Worm (Caenorhabditis elegans): ENCODE data around the gene sti-1.

The sti-1 gene

ce11 chrV:727484-728351 is 45.6 kb upstream of the sti-1 start, which contains the start of the genes icl-1 and srh-2 (continued):
- TF ChIP-seq nhr-25 (tag; optimal IDR thresholded peaks at IDR 0.05) (peak; percentile 2), nhr-67 (tag; optimal IDR thresholded peaks at IDR 0.05) (no peak), unc-62 (GFP tag; optimal IDR thresholded peaks at IDR 0.05) (no peak), ztf-4 (tag; optimal IDR thresholded peaks at IDR 0.05) (no peak), nhr-11 (tag; optimal IDR thresholded peaks at IDR 0.05) (no peak), sea-2 (GFP tag; optimal IDR thresholded peaks at IDR 0.05) (no peak), mml-1 (tag; optimal IDR thresholded peaks at IDR 0.05) (no peak), nhr-28 (tag; optimal IDR thresholded peaks at IDR 0.05) (no peak), nfya-1 (tag; optimal IDR thresholded peaks at IDR 0.05; ENCODE audit: insufficient read depth) (peak; percentile 68), ZK546.5 (tag; optimal IDR thresholded peaks at IDR 0.05) (no peak), elt-2 (tag; optimal IDR thresholded peaks at IDR 0.05) (peak; percentile 83), elt-1 (tag; optimal IDR thresholded peaks at IDR 0.05) (no peak), fkh-10 (GFP tag; optimal IDR thresholded peaks at IDR 0.05) (no peak)

- no peak for TF ChIP-seq jun-1 (tag; optimal IDR thresholded peaks at IDR 0.05)
- TF ChIP-seq hmg-11 (tag; optimal IDR thresholded peaks at IDR 0.05) = no peak
- TF ChIP-seq lsy-12 (tag; optimal IDR thresholded peaks at IDR 0.05) = peak; percentile 7
- no peak for TF ChIP-seq nhr-237 (tag; optimal IDR thresholded peaks at IDR 0.05)
- TF ChIP-seq lin-39 (tag; optimal IDR thresholded peaks at IDR 0.05) = no peak
- no peak for TF ChIP-seq lin-15B (tag; optimal IDR thresholded peaks at IDR 0.05)
- TF ChIP-seq nhr-28 (tag; optimal IDR thresholded peaks at IDR 0.05) = no peak
- TF ChIP-seq nfya-1 (tag; optimal IDR thresholded peaks at IDR 0.05; ENCODE audit: insufficient read depth) = peak; percentile 49
- TF ChIP-seq mdl-1 (tag; optimal IDR thresholded peaks at IDR 0.05) = peak; percentile 38
- TF ChIP-seq nhr-76 (tag; optimal IDR thresholded peaks at IDR 0.05) = no peak
- TF ChIP-seq nhr-11 (tag; optimal IDR thresholded peaks at IDR 0.05) = no peak
- TF ChIP-seq nhr-12 (tag; optimal IDR thresholded peaks at IDR 0.05) = no peak
- no peak for TF ChIP-seq aly-2 (tag; optimal IDR thresholded peaks at IDR 0.05)
- peak; percentile 46 for TF ChIP-seq nhr-25 (tag; optimal IDR thresholded peaks at IDR 0.05)
- no peak for TF ChIP-seq elt-1 (tag; optimal IDR thresholded peaks at IDR 0.05)
- peak; percentile 65 for TF ChIP-seq pqm-1 (tag; optimal IDR thresholded peaks at IDR 0.05)
- TF ChIP-seq ama-1 (optimal IDR thresholded peaks at IDR 0.05) = peak; percentile 50
- TF ChIP-seq elt-2 (tag; optimal IDR thresholded peaks at IDR 0.05) = peak; percentile 77
- no peak for TF ChIP-seq ceh-28 (tag; optimal IDR thresholded peaks at IDR 0.05)
- no peak for TF ChIP-seq sea-2 (GFP tag; optimal IDR thresholded peaks at IDR 0.05)
- no peak for TF ChIP-seq daf-12 (tag; optimal IDR thresholded peaks at IDR 0.05)
- TF ChIP-seq R02D3.7 (tag; optimal IDR thresholded peaks at IDR 0.05) = no peak
- peak; percentile 53 for TF ChIP-seq pha-4 (tag; optimal IDR thresholded peaks at IDR 0.05)
- no peak for TF ChIP-seq fos-1 (tag; optimal IDR thresholded peaks at IDR 0.05)
- no peak for TF ChIP-seq fkh-10 (GFP tag; optimal IDR thresholded peaks at IDR 0.05)
- TF ChIP-seq snpc-4 (tag; optimal IDR thresholded peaks at IDR 0.05) = peak; percentile 5
- no peak for TF ChIP-seq nhr-67 (tag; optimal IDR thresholded peaks at IDR 0.05)
- TF ChIP-seq nhr-43 (tag; optimal IDR thresholded peaks at IDR 0.05; ENCODE audit: poor library complexity, severe bottlenecking) = peak; percentile 57
- no peak for TF ChIP-seq nhr-77 (tag; optimal IDR thresholded peaks at IDR 0.05)
- no peak for TF ChIP-seq ceh-16 (tag; optimal IDR thresholded peaks at IDR 0.05)
- TF ChIP-seq nhr-23 (tag; optimal IDR thresholded peaks at IDR 0.05) = peak; percentile 19
- no peak for TF ChIP-seq ztf-11 (tag; optimal IDR thresholded peaks at IDR 0.05)
- peak; percentile 31 for TF ChIP-seq egl-5 (tag; optimal IDR thresholded peaks at IDR 0.05)
- TF ChIP-seq elt-3 (tag; optimal IDR thresholded peaks at IDR 0.05) = no peak
- TF ChIP-seq unc-39 (tag; optimal IDR thresholded peaks at IDR 0.05) = no peak
- TF ChIP-seq ceh-82 (tag; optimal IDR thresholded peaks at IDR 0.05) = no peak
These were observed 44.4 kb upstream of the sti-1 start for ce11 chrV:728822-729493.

Data from whole organism, L3 larva.